Fruit fly (Drosophila melanogaster) whole organism, embryonic: ENCODE results near the gene drpr.

ENCODE experiments used
- CG10462 ChIP-seq: fragments of 200-800 bp; sonication (Bioruptor generic); optimal IDR thresholded peaks from 2 replicates; lab custom pipeline; 2016; ENCODE audit warnings: missing biosample characterization, missing genetic modification characterization
- CG14050 ChIP-seq: fragments of 200-800 bp; sonication (Bioruptor generic); IDR thresholded peaks from 3 replicates; pipeline ENCODE4 v1.3.6; 2022; ENCODE audit warnings: missing biosample characterization, missing genetic modification characterization

- TF ChIP-seq CG10462 (GFP tag; lab: Kevin White, UChicago), result no peak
- no peak for TF ChIP-seq CG14050 (GFP tag; lab: Robert Waterston, UW)
These were observed 19.7 kb downstream of the drpr start for dm6 chr3L:1711218-1711617.
